Fruit fly (Drosophila melanogaster): Measurements from ENCODE around the gene CG17350.

Gene CG17350

dm6 chr2L:19401914-19402313, 21.2 kb downstream of the CG17350 start:
- TF ChIP-seq MTF-1 (GFP tag; optimal IDR thresholded peaks at IDR 0.05; ENCODE audit: borderline replicate concordance) (peak; percentile 39), NfI (GFP tag; optimal IDR thresholded peaks at IDR 0.05) (peak; percentile 22), CG12769 (tag; optimal IDR thresholded peaks at IDR 0.05) (peak; percentile 59), BtbVII (GFP tag; optimal IDR thresholded peaks at IDR 0.05) (no peak), CG13624 (GFP tag; optimal IDR thresholded peaks at IDR 0.05) (no peak), CG6791 (GFP tag; IDR thresholded peaks at IDR 0.05; ENCODE audit: partially characterized antibody) (0 out of 3 replicates have a peak, but pooled peaks have one; percentile 22), CG10543 (GFP tag; optimal IDR thresholded peaks at IDR 0.05) (peak; percentile 24), CG12071 (GFP tag; optimal IDR thresholded peaks at IDR 0.05) (no peak), cwo (GFP tag; optimal IDR thresholded peaks at IDR 0.05) (peak; percentile 68), trh (GFP tag; optimal IDR thresholded peaks at IDR 0.05) (no peak)

dm6 chr2L:19402667-19403066, 21.9 kb downstream of the CG17350 start:
- TF ChIP-seq schlank (tag; optimal IDR thresholded peaks at IDR 0.05) (no peak), dpn (GFP tag; optimal IDR thresholded peaks at IDR 0.05) (no peak), sens-2 (GFP tag; IDR thresholded peaks at IDR 0.05) (no peak), ftz-f1 (GFP tag; optimal IDR thresholded peaks at IDR 0.05) (peak; percentile 78), Rfx (GFP tag; IDR thresholded peaks at IDR 0.05) (0 out of 2 replicates have a peak, but pooled peaks have one; percentile 5), hb (GFP tag; IDR thresholded peaks at IDR 0.05; ENCODE audit: partially characterized antibody) (no peak), cad (GFP tag; optimal IDR thresholded peaks at IDR 0.05) (no peak), ci (GFP tag; IDR thresholded peaks at IDR 0.05) (0 out of 3 replicates have a peak, but pooled peaks have one; percentile 13), sr (GFP tag; IDR thresholded peaks at IDR 0.05) (peak; percentile 55; the same call in 1 of the 3 replicates), CG12769 (tag; optimal IDR thresholded peaks at IDR 0.05) (peak; percentile 7), CG11723 (GFP tag; optimal IDR thresholded peaks at IDR 0.05) (no peak), HLH54F (GFP tag; optimal IDR thresholded peaks at IDR 0.05) (no peak), Sox102F (GFP tag; optimal IDR thresholded peaks at IDR 0.05) (no peak), chinmo (GFP tag; IDR thresholded peaks at IDR 0.05; ENCODE audit: partially characterized antibody) (0 out of 4 replicates have a peak, but pooled peaks have one; percentile 29), slp2 (GFP tag; optimal IDR thresholded peaks at IDR 0.05) (no peak), Xbp1 (GFP tag; optimal IDR thresholded peaks at IDR 0.05) (no peak), cato (GFP tag; optimal IDR thresholded peaks at IDR 0.05; ENCODE audit: borderline replicate concordance) (no peak), Hr78 (GFP tag; optimal IDR thresholded peaks at IDR 0.05) (peak in 1 of 2 experiments; percentile 54), Doc3 (GFP tag; IDR thresholded peaks at IDR 0.05; ENCODE audit: partially characterized antibody) (no peak), BEAF-32 (GFP tag; optimal IDR thresholded peaks at IDR 0.05) (no peak)

- TF ChIP-seq sim (GFP tag; IDR thresholded peaks at IDR 0.05) = no peak
- no peak for TF ChIP-seq bbx (GFP tag; IDR thresholded peaks at IDR 0.05; ENCODE audit: partially characterized antibody)
- no peak for TF ChIP-seq en (GFP tag; optimal IDR thresholded peaks at IDR 0.05)
- no peak for TF ChIP-seq hkb (optimal IDR thresholded peaks at IDR 0.05)
- TF ChIP-seq hkb (GFP tag; IDR thresholded peaks at IDR 0.05) = no peak
- no peak for TF ChIP-seq Optix (GFP tag; IDR thresholded peaks at IDR 0.05)
- no peak for TF ChIP-seq CG3407 (GFP tag; optimal IDR thresholded peaks at IDR 0.05)
- no peak for TF ChIP-seq Hr3 (GFP tag; optimal IDR thresholded peaks at IDR 0.05)
- no peak for TF ChIP-seq CG2199 (GFP tag; IDR thresholded peaks at IDR 0.05)
- no peak for TF ChIP-seq HmgZ (tag; optimal IDR thresholded peaks at IDR 0.05)
- no peak for TF ChIP-seq stc (GFP tag; IDR thresholded peaks at IDR 0.05)
- TF ChIP-seq sr (GFP tag; IDR thresholded peaks at IDR 0.05) = peak; percentile 74; the same call in 2 of the 3 replicates
- peak; percentile 12 for TF ChIP-seq CG12769 (tag; optimal IDR thresholded peaks at IDR 0.05)
- peak; percentile 52 for TF ChIP-seq CG11504 (tag; optimal IDR thresholded peaks at IDR 0.05)
- TF ChIP-seq hb (GFP tag; IDR thresholded peaks at IDR 0.05; ENCODE audit: partially characterized antibody) = 0 out of 3 replicates have a peak, but pooled peaks have one; percentile 32
- TF ChIP-seq Gsc (GFP tag; IDR thresholded peaks at IDR 0.05) = no peak
- TF ChIP-seq Mad (GFP tag; optimal IDR thresholded peaks at IDR 0.05) = no peak
- no peak for TF ChIP-seq CG8765 (GFP tag; IDR thresholded peaks at IDR 0.05)
- TF ChIP-seq Ets65A (GFP tag) = peak; percentile 23
Measured at dm6 chr2L:19403398-19403797, 22.7 kb downstream of the CG17350 start.
